Worm (Caenorhabditis elegans) whole organism, L3 larva: Measurements from ENCODE around the gene T28A11.4.

ENCODE experiments used
- ama-1 ChIP-seq: fragments of 150-350 bp; optimal IDR thresholded peaks from 2 replicates; lab custom pipeline; 2018
- ceh-16 ChIP-seq: sonication (generic microtip); optimal IDR thresholded peaks from 2 replicates; lab custom pipeline; 2017; ENCODE audit warnings: missing biosample characterization, missing genetic modification characterization
- egl-5 ChIP-seq: fragments of 150-350 bp; optimal IDR thresholded peaks from 2 replicates; lab custom pipeline; 2017; ENCODE audit warnings: missing biosample characterization, missing genetic modification reagents, missing genetic modification characterization, inconsistent platforms
- nhr-28 ChIP-seq: fragments of 150-350 bp; optimal IDR thresholded peaks from 2 replicates; lab custom pipeline; 2014; ENCODE audit warnings: missing biosample characterization, missing genetic modification characterization
- nhr-77 ChIP-seq: fragments of 150-350 bp; optimal IDR thresholded peaks from 2 replicates; lab custom pipeline; 2014; ENCODE audit warnings: missing biosample characterization, missing genetic modification characterization
- pqm-1 ChIP-seq: fragments of 150-350 bp; optimal IDR thresholded peaks from 2 replicates; lab custom pipeline; 2017; ENCODE audit warnings: missing biosample characterization, missing genetic modification characterization, inconsistent platforms
- unc-39 ChIP-seq: sonication (generic microtip); optimal IDR thresholded peaks from 4 replicates; lab custom pipeline; 2017; ENCODE audit warnings: missing biosample characterization, missing genetic modification characterization
- unc-62 ChIP-seq: fragments of 150-350 bp; sonication (generic microtip); optimal IDR thresholded peaks from 4 replicates; lab custom pipeline; 2014; ENCODE audit warnings: missing biosample characterization, missing genetic modification reagents, missing genetic modification characterization

DNA sequence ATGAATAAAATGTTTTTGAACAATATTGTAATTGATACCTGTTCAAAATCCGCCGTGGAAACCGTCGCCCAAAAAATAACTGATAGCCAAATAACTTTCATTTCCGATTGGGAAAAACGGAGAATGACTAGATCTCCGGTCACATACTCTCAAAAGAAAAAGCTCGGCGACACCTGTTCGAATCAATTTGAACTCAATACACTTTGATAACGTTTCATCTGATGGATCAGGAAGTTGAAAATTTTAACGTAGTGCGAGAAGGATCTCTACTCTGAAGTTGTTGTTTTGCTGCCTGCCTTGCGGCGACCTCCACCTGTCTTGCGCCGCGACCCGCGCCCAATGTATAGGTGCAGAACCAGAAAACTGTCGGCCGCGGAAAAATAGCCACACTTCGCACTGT, 694 bp upstream of the T28A11.4 start, which contains the start of gene T28A11.20:
- TF ChIP-seq egl-5 (tag; lab: Kevin White, UChicago) = no peak
- no peak for TF ChIP-seq unc-62
- no peak for TF ChIP-seq nhr-77 (tag; lab: Kevin White, UChicago)
- no peak for TF ChIP-seq unc-39 (tag; lab: Kevin White, UChicago)
- no peak for TF ChIP-seq pqm-1 (tag; lab: Kevin White, UChicago)
- TF ChIP-seq nhr-28 (tag; lab: Kevin White, UChicago) = no peak
- TF ChIP-seq ama-1 (lab: Kevin White, UChicago) = no peak
- no peak for TF ChIP-seq ceh-16
